Fruit fly (Drosophila melanogaster): ENCODE results near the gene CG14187.

Gene CG14187

dm6 chr3L:20103777-20104542 is 8.7 kb downstream of the CG14187 start, which contains the start of gene CG14186:
TSS of gene CG14186 (minus strand) at chr3L:20103827.
- no peak for TF ChIP-seq insv (optimal IDR thresholded peaks at IDR 0.05)
- no peak for TF ChIP-seq Myc (optimal IDR thresholded peaks at IDR 0.05)
- no peak for TF ChIP-seq h (optimal IDR thresholded peaks at IDR 0.05)
- no peak for TF ChIP-seq Sin3A (optimal IDR thresholded peaks at IDR 0.05)
- TF ChIP-seq psq (optimal IDR thresholded peaks at IDR 0.05) = no peak
- TF ChIP-seq ttk (optimal IDR thresholded peaks at IDR 0.05) = no peak

- TF ChIP-seq ttk (optimal IDR thresholded peaks at IDR 0.05) (no peak), psq (optimal IDR thresholded peaks at IDR 0.05) (no peak), Myc (optimal IDR thresholded peaks at IDR 0.05) (no peak), Sin3A (optimal IDR thresholded peaks at IDR 0.05) (no peak)
Measured at dm6 chr3L:20097312-20097711, 15.3 kb downstream of the CG14187 start.

dm6 chr3L:20088755-20089334 is 23.8 kb downstream of the CG14187 start, which contains the start of gene sNPF-R:
TSS of gene sNPF-R (minus strand) at chr3L:20089007.
- TF ChIP-seq Sin3A (optimal IDR thresholded peaks at IDR 0.05) (no peak), h (optimal IDR thresholded peaks at IDR 0.05) (no peak), psq (optimal IDR thresholded peaks at IDR 0.05) (no peak), ttk (optimal IDR thresholded peaks at IDR 0.05) (no peak)

dm6 chr3L:20085035-20085434 is 27.6 kb downstream of the CG14187 start:
- TF ChIP-seq Sin3A (optimal IDR thresholded peaks at IDR 0.05) (no peak), Myc (optimal IDR thresholded peaks at IDR 0.05) (no peak), psq (optimal IDR thresholded peaks at IDR 0.05) (no peak), insv (optimal IDR thresholded peaks at IDR 0.05) (no peak), ttk (optimal IDR thresholded peaks at IDR 0.05) (no peak), h (optimal IDR thresholded peaks at IDR 0.05) (no peak)

- TF ChIP-seq psq (optimal IDR thresholded peaks at IDR 0.05) (no peak), Myc (optimal IDR thresholded peaks at IDR 0.05) (no peak), h (optimal IDR thresholded peaks at IDR 0.05) (no peak), insv (optimal IDR thresholded peaks at IDR 0.05) (no peak), ttk (optimal IDR thresholded peaks at IDR 0.05) (no peak), Sin3A (optimal IDR thresholded peaks at IDR 0.05) (no peak)
Measured at dm6 chr3L:20062546-20062945, 50.1 kb downstream of the CG14187 start.
